Worm (Caenorhabditis elegans) whole organism, L4/young adult: ENCODE results near the gene F29B9.8.
A peak's percentile ranks its signal among the peaks of the same experiment; 100 is the strongest.

Experiments
- W03F9.2 ChIP-seq: fragments of 150-350 bp; optimal IDR thresholded peaks from 2 replicates; lab custom pipeline; 2014; ENCODE audit warnings: missing biosample characterization, missing genetic modification characterization
- dao-5 ChIP-seq: sonication (generic microtip); optimal IDR thresholded peaks from 2 replicates; lab custom pipeline; 2016; ENCODE audit warnings: missing genotype, missing genetic modification characterization, moderate library complexity, missing compliant biosample characterization
- him-1 ChIP-seq: sonication (generic microtip); optimal IDR thresholded peaks from 2 replicates; lab custom pipeline; 2016; ENCODE audit warnings: missing genotype, missing genetic modification reagents, missing genetic modification characterization, missing compliant biosample characterization

F29B9.8 gene

ce11 chrIV:4645243-4645642 is 2.2 kb upstream of the F29B9.8 start:
- TF ChIP-seq him-1 (tag; lab: Kevin White, UChicago) (no peak), W03F9.2 (tag; lab: Kevin White, UChicago) (no peak), dao-5 (no peak)

- TF ChIP-seq him-1 (tag; lab: Kevin White, UChicago) (no peak), W03F9.2 (tag; lab: Kevin White, UChicago) (no peak), dao-5 (no peak)
These were observed 2.0 kb downstream of the F29B9.8 start, which contains the start of gene F29B9.7 for ce11 chrIV:4649460-4649859. F29B9.7 (plus strand) TSS chrIV:4649760.

ce11 chrIV:4650624-4651094 is 3.2 kb downstream of the F29B9.8 start, which contains the start of gene ubc-9:
ubc-9 (plus strand) TSS chrIV:4651044.
- TF ChIP-seq him-1 (tag; lab: Kevin White, UChicago) (peak; percentile 52), dao-5 (no peak), W03F9.2 (tag; lab: Kevin White, UChicago) (peak; percentile 27)

ce11 chrIV:4652365-4652844 is 4.9 kb downstream of the F29B9.8 start, which contains the start of gene F29B9.5:
F29B9.5 (plus strand) TSS chrIV:4652415.
- TF ChIP-seq him-1 (tag; lab: Kevin White, UChicago): no peak
- TF ChIP-seq W03F9.2 (tag; lab: Kevin White, UChicago): no peak
- no peak for TF ChIP-seq dao-5

ce11 chrIV:4652962-4653361 is 5.5 kb downstream of the F29B9.8 start, which contains the start of gene psr-1:
psr-1 (plus strand) TSS chrIV:4653262.
- TF ChIP-seq dao-5: no peak
- TF ChIP-seq him-1 (tag; lab: Kevin White, UChicago): no peak
- TF ChIP-seq W03F9.2 (tag; lab: Kevin White, UChicago): no peak

DNA sequence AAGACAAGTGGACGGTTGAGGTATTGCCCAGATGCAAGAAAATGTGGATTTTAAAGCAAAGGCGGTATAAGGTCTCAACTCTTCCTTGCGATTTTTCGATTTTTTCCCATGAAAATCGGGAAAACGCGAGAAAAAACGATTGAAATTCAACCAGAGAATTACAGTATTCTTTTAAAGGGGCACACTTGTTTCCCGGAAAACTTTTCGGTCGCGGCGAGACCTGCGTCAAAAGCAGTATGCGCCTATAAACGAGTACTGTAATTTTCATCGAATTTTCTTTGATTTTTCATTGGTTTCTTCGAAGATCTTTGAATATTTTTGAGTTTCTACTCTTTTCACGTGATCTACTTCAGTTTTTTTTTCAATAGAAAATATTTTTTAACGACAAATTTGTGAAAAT is 6.2 kb downstream of the F29B9.8 start:
- no peak for TF ChIP-seq W03F9.2 (tag; lab: Kevin White, UChicago)

DNA sequence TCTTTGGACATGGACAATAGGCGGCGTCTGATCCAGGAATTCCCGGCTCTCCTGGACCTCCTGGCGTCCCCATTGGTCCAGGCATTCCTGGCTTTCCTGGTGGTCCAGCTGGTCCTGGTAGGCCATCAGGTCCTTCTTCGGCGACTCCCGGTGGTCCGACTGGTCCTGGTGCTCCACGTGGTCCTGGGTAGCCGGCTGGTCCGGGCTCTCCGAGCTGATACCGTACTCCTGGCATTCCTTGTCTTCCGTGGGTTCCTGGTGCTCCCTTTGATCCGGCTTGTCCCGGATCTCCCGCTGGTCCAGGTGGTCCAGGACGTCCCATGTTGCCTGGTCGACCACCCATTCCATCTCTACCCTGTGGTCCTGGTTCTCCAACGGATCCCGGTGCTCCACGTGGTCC is 8.5 kb downstream of the F29B9.8 start:
- TF ChIP-seq dao-5 (no peak), him-1 (tag; lab: Kevin White, UChicago) (no peak), W03F9.2 (tag; lab: Kevin White, UChicago) (no peak)

ce11 chrIV:4656380-4656779 is 8.9 kb downstream of the F29B9.8 start:
- TF ChIP-seq him-1 (tag; lab: Kevin White, UChicago) (no peak), W03F9.2 (tag; lab: Kevin White, UChicago) (no peak), dao-5 (no peak)

DNA sequence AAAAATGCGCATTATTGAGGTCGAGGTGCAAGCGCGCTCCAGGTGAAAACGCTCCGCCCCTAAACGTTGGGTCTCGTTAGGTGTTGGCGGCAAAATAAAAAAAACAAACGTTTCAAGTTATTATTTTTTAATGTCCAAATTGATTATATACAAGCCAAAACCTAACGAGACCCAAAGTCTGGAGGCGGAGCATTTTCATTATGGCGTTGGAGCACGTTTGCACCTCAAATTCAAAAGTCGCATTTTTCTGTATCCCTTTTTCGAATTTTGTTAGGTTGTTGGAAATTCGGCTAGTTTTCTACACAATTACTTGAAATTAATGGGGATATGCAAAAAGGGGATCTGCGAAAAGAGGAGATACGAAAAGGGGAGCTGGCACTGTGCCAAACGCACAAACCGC is 10.4 kb downstream of the F29B9.8 start, which contains the start of gene col-111:
Gene col-111, minus strand, starts transcription at position 101 of the 400 bp plus-strand sequence.
- TF ChIP-seq W03F9.2 (tag; lab: Kevin White, UChicago): no peak

ce11 chrIV:4659277-4659676 is 11.8 kb downstream of the F29B9.8 start, which contains the start of gene mrps-21:
mrps-21 (minus strand) TSS chrIV:4659517.
- TF ChIP-seq W03F9.2 (tag; lab: Kevin White, UChicago): no peak
- TF ChIP-seq him-1 (tag; lab: Kevin White, UChicago): no peak
- TF ChIP-seq dao-5: no peak

- no peak for TF ChIP-seq dao-5
- TF ChIP-seq him-1 (tag; lab: Kevin White, UChicago): peak; percentile 39
- peak; percentile 93 for TF ChIP-seq W03F9.2 (tag; lab: Kevin White, UChicago)
These were observed 12.9 kb downstream of the F29B9.8 start, which contains the start of the genes F29B9.11 and jmjd-1.2 for ce11 chrIV:4660151-4661041. F29B9.11 (minus strand) TSS chrIV:4660201. jmjd-1.2 (plus strand) TSS chrIV:4660991.

ce11 chrIV:4665079-4665478 is 17.6 kb downstream of the F29B9.8 start, which contains the start of gene F29B9.1:
F29B9.1 (plus strand) TSS chrIV:4665379.
- TF ChIP-seq dao-5: no peak
- no peak for TF ChIP-seq him-1 (tag; lab: Kevin White, UChicago)
- no peak for TF ChIP-seq W03F9.2 (tag; lab: Kevin White, UChicago)

- TF ChIP-seq him-1 (tag; lab: Kevin White, UChicago): no peak
- no peak for TF ChIP-seq dao-5
- TF ChIP-seq W03F9.2 (tag; lab: Kevin White, UChicago): no peak
These were observed 19.9 kb downstream of the F29B9.8 start for ce11 chrIV:4667383-4667782.

ce11 chrIV:4667835-4668234 is 20.4 kb downstream of the F29B9.8 start:
- TF ChIP-seq him-1 (tag; lab: Kevin White, UChicago) (no peak), W03F9.2 (tag; lab: Kevin White, UChicago) (no peak), dao-5 (no peak)
